Fruit fly (Drosophila melanogaster) whole organism, embryonic: ENCODE data around the gene Send2.

Source experiments
- ATbp ChIP-seq: fragments of 200-800 bp; sonication (Bioruptor generic); optimal IDR thresholded peaks from 2 replicates; lab custom pipeline; 2017; ENCODE audit warnings: missing biosample characterization, mild to moderate bottlenecking, missing genetic modification characterization, missing genetic modification reagents
- Aef1 ChIP-seq: fragments of 200-800 bp; sonication (Bioruptor generic); IDR thresholded peaks from 3 replicates; pipeline ENCODE4 v1.3.6; 2022; ENCODE audit warnings: missing biosample characterization, missing genetic modification characterization
- Asciz ChIP-seq: fragments of 200-800 bp; sonication (Bioruptor generic); optimal IDR thresholded peaks from 2 replicates; lab custom pipeline; 2017; ENCODE audit warnings: missing biosample characterization, mild to moderate bottlenecking, missing genetic modification characterization, missing genetic modification reagents
- Awh ChIP-seq: fragments of 200-800 bp; sonication (Bioruptor generic); IDR thresholded peaks from 2 replicates; pipeline ENCODE4, ENCODE4 v1.3.6; 2022; ENCODE audit warnings: missing biosample characterization, missing genetic modification characterization
- CG12769 ChIP-seq: fragments of 200-800 bp; sonication (Bioruptor generic); optimal IDR thresholded peaks from 2 replicates; lab custom pipeline; 2019; ENCODE audit warnings: missing biosample characterization, mild to moderate bottlenecking, missing genetic modification characterization, moderate library complexity
- CG12942 ChIP-seq: fragments of 200-800 bp; sonication (Bioruptor generic); optimal IDR thresholded peaks from 3 replicates; lab custom pipeline; 2016; ENCODE audit warnings: missing biosample characterization, missing genetic modification characterization
- CG14050 ChIP-seq: fragments of 200-800 bp; sonication (Bioruptor generic); IDR thresholded peaks from 3 replicates; pipeline ENCODE4 v1.3.6; 2022; ENCODE audit warnings: missing biosample characterization, missing genetic modification characterization
- CG1602 ChIP-seq: fragments of 200-800 bp; sonication (Bioruptor generic); optimal IDR thresholded peaks from 3 replicates; lab custom pipeline; 2016; ENCODE audit warnings: missing biosample characterization, missing genetic modification characterization
- CG1603 ChIP-seq: fragments of 200-800 bp; sonication (Bioruptor generic); optimal IDR thresholded peaks from 2 replicates; lab custom pipeline; 2019; ENCODE audit warnings: missing biosample characterization, mild to moderate bottlenecking, missing genetic modification characterization, moderate library complexity
- CG17359 ChIP-seq: fragments of 200-800 bp; sonication (Bioruptor generic); optimal IDR thresholded peaks from 3 replicates; lab custom pipeline; 2018; ENCODE audit warnings: missing biosample characterization, mild to moderate bottlenecking, missing genetic modification characterization, moderate library complexity
- CG18619 ChIP-seq: fragments of 200-800 bp; sonication (Bioruptor generic); optimal IDR thresholded peaks from 3 replicates; lab custom pipeline; 2017; ENCODE audit warnings: missing biosample characterization, mild to moderate bottlenecking, missing genetic modification characterization
- CG2202 ChIP-seq: fragments of 200-800 bp; sonication (Bioruptor generic); optimal IDR thresholded peaks from 2 replicates; lab custom pipeline; 2018; ENCODE audit warnings: missing biosample characterization, mild to moderate bottlenecking, missing genetic modification characterization
- CG2712 ChIP-seq: fragments of 200-800 bp; optimal IDR thresholded peaks from 3 replicates; lab custom pipeline; 2019; ENCODE audit warnings: missing biosample characterization, mild to moderate bottlenecking, missing genetic modification characterization, moderate library complexity
- CG31388 ChIP-seq: fragments of 200-800 bp; sonication (Bioruptor generic); optimal IDR thresholded peaks from 2 replicates; lab custom pipeline; 2016; ENCODE audit warnings: missing biosample characterization, missing genetic modification characterization
- CG31441 ChIP-seq: fragments of 200-800 bp; sonication (Bioruptor generic); IDR thresholded peaks from 2 replicates; pipeline ENCODE4 v1.3.6; 2022; ENCODE audit warnings: missing biosample characterization, missing genetic modification characterization
- CG34376 ChIP-seq: fragments of 200-800 bp; sonication (Bioruptor generic); optimal IDR thresholded peaks from 2 replicates; lab custom pipeline; 2018; ENCODE audit warnings: missing biosample characterization, mild to moderate bottlenecking, missing genetic modification characterization
- CG4854 ChIP-seq: fragments of 200-800 bp; sonication (Bioruptor generic); optimal IDR thresholded peaks from 2 replicates; lab custom pipeline; 2016; ENCODE audit warnings: missing biosample characterization, missing genetic modification characterization, inconsistent platforms
- CG5245 ChIP-seq: fragments of 200-800 bp; sonication (Bioruptor generic); optimal IDR thresholded peaks from 3 replicates; lab custom pipeline; 2016; ENCODE audit warnings: missing biosample characterization, missing genetic modification characterization
- CG6272 ChIP-seq: fragments of 200-800 bp; sonication (Bioruptor generic); IDR thresholded peaks from 2 replicates; pipeline ENCODE4 v1.3.6; 2022; ENCODE audit warnings: missing biosample characterization, missing genetic modification characterization
- CG6654 ChIP-seq: fragments of 200-800 bp; sonication (Bioruptor generic); optimal IDR thresholded peaks from 2 replicates; lab custom pipeline; 2017; ENCODE audit warnings: missing biosample characterization, mild to moderate bottlenecking, missing genetic modification characterization
- CG8359 ChIP-seq: fragments of 200-800 bp; sonication (Bioruptor generic); optimal IDR thresholded peaks from 2 replicates; lab custom pipeline; 2017; ENCODE audit warnings: missing biosample characterization, mild to moderate bottlenecking, missing genetic modification characterization, borderline replicate concordance
- CG8388 ChIP-seq: fragments of 200-800 bp; sonication (Bioruptor generic); optimal IDR thresholded peaks from 2 replicates; lab custom pipeline; 2019; ENCODE audit warnings: missing biosample characterization, mild to moderate bottlenecking, missing genetic modification characterization, moderate library complexity
- Drgx ChIP-seq: fragments of 200-800 bp; sonication (Bioruptor generic); IDR thresholded peaks from 2 replicates; pipeline ENCODE4 v1.3.6; 2022; ENCODE audit warnings: missing biosample characterization, missing genetic modification characterization
- ERR ChIP-seq: fragments of 200-800 bp; sonication (Bioruptor generic); optimal IDR thresholded peaks from 2 replicates; lab custom pipeline; 2016; ENCODE audit warnings: missing biosample characterization, missing genetic modification characterization
- Fer1 ChIP-seq: fragments of 200-800 bp; sonication (Bioruptor generic); optimal IDR thresholded peaks from 2 replicates; lab custom pipeline; 2017; ENCODE audit warnings: missing biosample characterization, mild to moderate bottlenecking, missing genetic modification characterization
- Hr51 ChIP-seq, 2 experiments: fragments of 200-800 bp; sonication (Bioruptor generic); optimal IDR thresholded peaks; 2 replicates in 1 of 2; 3 replicates in 1 of 2; lab custom pipeline; 2016 to 2018; ENCODE audit warnings: missing biosample characterization in 2 of 2, missing genetic modification characterization in 2 of 2, mild to moderate bottlenecking in 1 of 2, moderate library complexity in 1 of 2
- Lpt ChIP-seq: fragments of >200 bp; optimal IDR thresholded peaks from 2 replicates; lab custom pipeline; 2018; ENCODE audit warnings: missing biosample characterization, missing genetic modification characterization
- Sin3A ChIP-seq: fragments of >200 bp; optimal IDR thresholded peaks from 2 replicates; lab custom pipeline; 2018
- Xbp1 ChIP-seq: fragments of 200-800 bp; sonication (Bioruptor generic); optimal IDR thresholded peaks from 3 replicates; lab custom pipeline; 2016; ENCODE audit warnings: missing biosample characterization, mild to moderate bottlenecking, missing genetic modification characterization
- bowl ChIP-seq: fragments of 200-800 bp; sonication (Bioruptor generic); IDR thresholded peaks from 2 replicates; pipeline ENCODE4 v1.3.6; 2022; ENCODE audit warnings: missing biosample characterization, missing genetic modification characterization
- ci ChIP-seq: fragments of 200-800 bp; sonication (Bioruptor generic); IDR thresholded peaks from 3 replicates; pipeline ENCODE4 v1.3.6; 2022; ENCODE audit warnings: missing biosample characterization, missing genetic modification characterization
- danr ChIP-seq: fragments of 200-800 bp; sonication (Bioruptor generic); IDR thresholded peaks from 2 replicates; pipeline ENCODE4 v1.3.6; 2022; ENCODE audit warnings: missing biosample characterization, missing genetic modification characterization
- dmrt99B ChIP-seq: fragments of 200-800 bp; sonication (Bioruptor generic); optimal IDR thresholded peaks from 2 replicates; lab custom pipeline; 2018; ENCODE audit warnings: missing biosample characterization, mild to moderate bottlenecking, missing genetic modification characterization, moderate library complexity
- en ChIP-seq: fragments of 200-800 bp; sonication (Bioruptor generic); optimal IDR thresholded peaks from 2 replicates; lab custom pipeline; 2016; ENCODE audit warnings: missing biosample characterization, missing genetic modification characterization
- eyg ChIP-seq: fragments of 200-800 bp; sonication (Bioruptor generic); optimal IDR thresholded peaks from 3 replicates; lab custom pipeline; 2016; ENCODE audit warnings: missing biosample characterization, missing genetic modification characterization
- hkb ChIP-seq, 2 experiments: fragments of 200-800 bp in 1 of 2; fragments of >200 bp in 1 of 2; sonication (Bioruptor generic) in 1 of 2; IDR thresholded peaks in 1 of 2; optimal IDR thresholded peaks in 1 of 2; 2 replicates each; pipeline versions ENCODE4 v1.3.6 to Lab custom; 2017 to 2022; ENCODE audit warnings: missing biosample characterization in 1 of 2, missing genetic modification characterization in 1 of 2
- kah ChIP-seq: fragments of 200-800 bp; sonication (Bioruptor generic); optimal IDR thresholded peaks from 2 replicates; lab custom pipeline; 2018; ENCODE audit warnings: missing biosample characterization, mild to moderate bottlenecking, missing genetic modification characterization
- lbe ChIP-seq: fragments of 200-800 bp; sonication (Bioruptor generic); optimal IDR thresholded peaks from 2 replicates; lab custom pipeline; 2016; ENCODE audit warnings: missing biosample characterization, mild to moderate bottlenecking, missing genetic modification characterization
- org-1 ChIP-seq: fragments of 200-800 bp; sonication (Bioruptor generic); optimal IDR thresholded peaks from 2 replicates; lab custom pipeline; 2017; ENCODE audit warnings: missing biosample characterization, missing genetic modification characterization
- pho ChIP-seq: fragments of 200-800 bp; sonication (Bioruptor generic); optimal IDR thresholded peaks from 2 replicates; lab custom pipeline; 2016; ENCODE audit warnings: missing biosample characterization, missing genetic modification characterization
- repo ChIP-seq: fragments of 200-800 bp; sonication (Bioruptor generic); optimal IDR thresholded peaks from 2 replicates; lab custom pipeline; 2016; ENCODE audit warnings: missing biosample characterization, missing genetic modification characterization
- rib ChIP-seq: fragments of 200-800 bp; sonication (Bioruptor generic); IDR thresholded peaks from 2 replicates; pipeline ENCODE4 v1.3.6; 2022; ENCODE audit warnings: missing biosample characterization, missing genetic modification characterization
- ro ChIP-seq: fragments of 200-800 bp; sonication (Bioruptor generic); IDR thresholded peaks from 2 replicates; pipeline ENCODE4 v1.3.6; 2022; ENCODE audit warnings: missing biosample characterization, missing genetic modification characterization
- salm ChIP-seq: fragments of 200-800 bp; sonication (Bioruptor generic); optimal IDR thresholded peaks from 2 replicates; lab custom pipeline; 2018; ENCODE audit warnings: missing biosample characterization, mild to moderate bottlenecking, missing genetic modification characterization
- sc ChIP-seq, 3 experiments: fragments of >200 bp in 2 of 3; fragments of 200-800 bp in 1 of 3; sonication (Bioruptor generic) in 1 of 3; optimal IDR thresholded peaks; 2 replicates in 2 of 3; 3 replicates in 1 of 3; lab custom pipeline; 2017; ENCODE audit warnings: mild to moderate bottlenecking in 1 of 3, missing biosample characterization in 1 of 3, missing genetic modification characterization in 1 of 3, missing genetic modification reagents in 1 of 3
- sd ChIP-seq: fragments of 200-800 bp; sonication (Bioruptor generic); optimal IDR thresholded peaks from 3 replicates; lab custom pipeline; 2018; ENCODE audit warnings: missing biosample characterization, mild to moderate bottlenecking, missing genetic modification characterization, moderate library complexity
- seq ChIP-seq: fragments of 200-800 bp; sonication (Bioruptor generic); IDR thresholded peaks from 2 replicates; pipeline ENCODE4 v1.3.6; 2022; ENCODE audit warnings: missing biosample characterization, missing genetic modification characterization
- sim ChIP-seq: fragments of 200-800 bp; sonication (Bioruptor generic); IDR thresholded peaks from 2 replicates; pipeline ENCODE4 v1.3.6; 2022; ENCODE audit warnings: missing biosample characterization, missing genetic modification characterization
- slou ChIP-seq: fragments of 200-800 bp; sonication (Bioruptor generic); optimal IDR thresholded peaks from 3 replicates; lab custom pipeline; 2016; ENCODE audit warnings: missing biosample characterization, missing genetic modification characterization
- stwl ChIP-seq: fragments of 200-800 bp; sonication (Bioruptor generic); optimal IDR thresholded peaks from 3 replicates; lab custom pipeline; 2018; ENCODE audit warnings: missing biosample characterization, mild to moderate bottlenecking, missing genetic modification characterization, moderate library complexity
- wek ChIP-seq: fragments of 200-800 bp; sonication (Bioruptor generic); optimal IDR thresholded peaks from 3 replicates; lab custom pipeline; 2018; ENCODE audit warnings: missing biosample characterization, mild to moderate bottlenecking, missing genetic modification characterization, moderate library complexity

Gene Send2

dm6 chr2L:14307516-14307915, 39.0 kb downstream of the Send2 start (continued):
- TF ChIP-seq salm, result no peak
- 0 out of 3 replicates have a peak, but pooled peaks have one; percentile 17 for TF ChIP-seq ci (GFP tag; lab: Robert Waterston, UW)
- peak; percentile 6 for TF ChIP-seq CG31388 (GFP tag; lab: Kevin White, UChicago)
- no peak for TF ChIP-seq sim (GFP tag; lab: Robert Waterston, UW)
- TF ChIP-seq ATbp (GFP tag; lab: Kevin White, UChicago), result peak; percentile 75
- no peak for TF ChIP-seq ERR
- no peak for TF ChIP-seq Xbp1 (GFP tag; lab: Kevin White, UChicago)
- no peak for TF ChIP-seq CG8359 (GFP tag; lab: Kevin White, UChicago)
- peak; percentile 49 for TF ChIP-seq dmrt99B (tag; lab: Kevin White, UChicago)
- peak; percentile 61 for TF ChIP-seq CG1603
- TF ChIP-seq CG6654 (GFP tag; lab: Kevin White, UChicago), result no peak
- peak; percentile 49; the same call in 1 of the 2 replicates for TF ChIP-seq Awh (GFP tag; lab: Robert Waterston, UW)
- peak; percentile 3 for TF ChIP-seq CG4854 (GFP tag; lab: Kevin White, UChicago)
- TF ChIP-seq bowl (GFP tag; lab: Robert Waterston, UW), result no peak
- TF ChIP-seq sc (optimal IDR thresholded peaks at IDR 0.05; lab: Kevin White, UChicago), result no peak
- TF ChIP-seq sc (GFP tag; optimal IDR thresholded peaks at IDR 0.05; lab: Kevin White, UChicago), result peak; percentile 21
- peak; percentile 0 for TF ChIP-seq CG18619 (GFP tag; lab: Kevin White, UChicago)
- TF ChIP-seq kah, result no peak
- TF ChIP-seq eyg (GFP tag; lab: Kevin White, UChicago), result no peak
- TF ChIP-seq Sin3A (lab: Kevin White, UChicago), result no peak
- TF ChIP-seq lbe, result no peak
- TF ChIP-seq CG2712 (tag; lab: Kevin White, UChicago), result no peak
- no peak for TF ChIP-seq rib (GFP tag; lab: Robert Waterston, UW)
- no peak for TF ChIP-seq slou (GFP tag; lab: Kevin White, UChicago)
- peak; percentile 16 for TF ChIP-seq wek (GFP tag; lab: Kevin White, UChicago)
- no peak for TF ChIP-seq pho (GFP tag; lab: Kevin White, UChicago)
- TF ChIP-seq hkb (optimal IDR thresholded peaks at IDR 0.05; lab: Kevin White, UChicago), result no peak
- no peak for TF ChIP-seq hkb (GFP tag; IDR thresholded peaks at IDR 0.05; lab: Robert Waterston, UW)
- TF ChIP-seq CG1602 (GFP tag; lab: Kevin White, UChicago), result no peak
- no peak for TF ChIP-seq CG12769 (tag; lab: Kevin White, UChicago)
- TF ChIP-seq CG14050 (GFP tag; lab: Robert Waterston, UW), result no peak
- peak; percentile 22 for TF ChIP-seq sd (tag; lab: Kevin White, UChicago)
- no peak for TF ChIP-seq org-1 (GFP tag; lab: Kevin White, UChicago)
- TF ChIP-seq CG8388 (GFP tag; lab: Kevin White, UChicago), result no peak
- peak; percentile 59 for TF ChIP-seq CG17359
- 0 out of 2 replicates have a peak, but pooled peaks have one; percentile 26 for TF ChIP-seq seq (GFP tag; lab: Robert Waterston, UW)
- TF ChIP-seq CG34376 (GFP tag; lab: Kevin White, UChicago), result no peak
- no peak for TF ChIP-seq Lpt (GFP tag; lab: Kevin White, UChicago)
- peak; percentile 70 for TF ChIP-seq Asciz (GFP tag; lab: Kevin White, UChicago)
- peak; percentile 13; the same call in 1 of the 2 replicates for TF ChIP-seq CG31441
- no peak for TF ChIP-seq Hr51 (GFP tag; optimal IDR thresholded peaks at IDR 0.05; lab: Kevin White, UChicago)
- TF ChIP-seq CG6272 (GFP tag; lab: Robert Waterston, UW), result no peak
- no peak for TF ChIP-seq Aef1 (GFP tag; lab: Robert Waterston, UW)
- TF ChIP-seq CG2202 (tag; lab: Kevin White, UChicago), result peak; percentile 8
- no peak for TF ChIP-seq CG12942 (GFP tag; lab: Kevin White, UChicago)
- no peak for TF ChIP-seq Drgx
- no peak for TF ChIP-seq ro (GFP tag; lab: Robert Waterston, UW)
- TF ChIP-seq en (GFP tag; lab: Kevin White, UChicago), result no peak
- TF ChIP-seq repo (GFP tag; lab: Kevin White, UChicago), result no peak
- no peak for TF ChIP-seq stwl (tag; lab: Kevin White, UChicago)
- no peak for TF ChIP-seq CG5245 (GFP tag; lab: Kevin White, UChicago)
- no peak for TF ChIP-seq danr (GFP tag; lab: Robert Waterston, UW)
- TF ChIP-seq Fer1, result no peak
